Worm (Caenorhabditis elegans) whole organism, young adult: ENCODE data around the gene grl-20.

Experiments
- B0035.1 ChIP-seq: sonication (generic microtip); optimal IDR thresholded peaks from 2 replicates; lab custom pipeline; 2016; ENCODE audit warnings: missing genetic modification characterization, mild to moderate bottlenecking, missing compliant biosample characterization, missing genotype, missing genetic modification reagents
- B0261.1 ChIP-seq: sonication (generic microtip); optimal IDR thresholded peaks from 2 replicates; lab custom pipeline; 2016; ENCODE audit warnings: mild to moderate bottlenecking, missing genetic modification characterization, moderate library complexity, missing compliant biosample characterization
- C06A6.2 ChIP-seq: fragments of 200-800 bp; sonication (Bioruptor generic); conservative IDR thresholded peaks from 2 replicates; pipeline ENCODE4 v1.3.6; 2022; ENCODE audit warnings: missing genetic modification characterization, missing compliant biosample characterization
- F10E7.11 ChIP-seq: sonication (generic microtip); optimal IDR thresholded peaks from 2 replicates; lab custom pipeline; 2017; ENCODE audit warnings: mild to moderate bottlenecking, missing genetic modification characterization, moderate library complexity, missing compliant biosample characterization
- F37B4.10 ChIP-seq: fragments of 200-800 bp; sonication (Bioruptor generic); IDR thresholded peaks from 2 replicates; pipeline ENCODE4 v1.3.6; 2022; ENCODE audit warnings: missing genetic modification characterization, missing compliant biosample characterization
- F57C9.4 ChIP-seq: sonication (generic microtip); optimal IDR thresholded peaks from 2 replicates; lab custom pipeline; 2017; ENCODE audit warnings: mild to moderate bottlenecking, missing genetic modification characterization, missing compliant biosample characterization
- Y53G8AR.9 ChIP-seq: fragments of 200-800 bp; sonication (Bioruptor generic); conservative IDR thresholded peaks from 2 replicates; pipeline ENCODE4 v1.3.6; 2022; ENCODE audit warnings: missing genetic modification reagents, missing genetic modification characterization, missing compliant biosample characterization
- Y56A3A.18 ChIP-seq: fragments of 200-800 bp; sonication (Bioruptor generic); IDR thresholded peaks from 2 replicates; pipeline ENCODE4 v1.3.6; 2022; ENCODE audit warnings: missing genetic modification reagents, missing genetic modification characterization, missing compliant biosample characterization
- Y79H2A.3 ChIP-seq: fragments of 200-800 bp; sonication (Bioruptor generic); conservative IDR thresholded peaks from 2 replicates; pipeline ENCODE4 v1.3.6; 2022; ENCODE audit warnings: missing genetic modification reagents, missing genetic modification characterization, missing compliant biosample characterization
- atf-7 ChIP-seq: sonication (generic microtip); optimal IDR thresholded peaks from 2 replicates; lab custom pipeline; 2017; ENCODE audit warnings: mild to moderate bottlenecking, missing genetic modification characterization, missing compliant biosample characterization
- attf-3 ChIP-seq: fragments of 200-800 bp; sonication (Bioruptor generic); conservative IDR thresholded peaks from 2 replicates; pipeline ENCODE4 v1.3.6; 2022; ENCODE audit warnings: missing genetic modification reagents, missing genetic modification characterization, missing compliant biosample characterization
- ceh-100 ChIP-seq: fragments of 200-800 bp; sonication (Bioruptor generic); IDR thresholded peaks from 2 replicates; pipeline ENCODE4 v1.3.6; 2022; ENCODE audit warnings: missing genetic modification reagents, missing genetic modification characterization, missing compliant biosample characterization
- ceh-40 ChIP-seq: fragments of 200-800 bp; sonication (Bioruptor generic); IDR thresholded peaks from 2 replicates; pipeline ENCODE4 v1.3.6; 2022; ENCODE audit warnings: missing genetic modification characterization, missing compliant biosample characterization
- chd-7 ChIP-seq: sonication (generic microtip); optimal IDR thresholded peaks from 2 replicates; lab custom pipeline; 2016; ENCODE audit warnings: mild to moderate bottlenecking, missing genetic modification characterization, moderate library complexity, missing compliant biosample characterization
- dox-1 ChIP-seq: fragments of 200-800 bp; sonication (Bioruptor generic); IDR thresholded peaks from 2 replicates; pipeline ENCODE4 v1.3.6; 2022; ENCODE audit warnings: missing genetic modification reagents, missing genetic modification characterization, missing compliant biosample characterization
- egrh-3 ChIP-seq: fragments of 200-800 bp; sonication (Bioruptor generic); IDR thresholded peaks from 2 replicates; pipeline ENCODE4 v1.3.6; 2022; ENCODE audit warnings: missing genetic modification reagents, missing genetic modification characterization, missing compliant biosample characterization
- him-1 ChIP-seq: sonication (generic microtip); optimal IDR thresholded peaks from 2 replicates; lab custom pipeline; 2016; ENCODE audit warnings: missing genotype, missing genetic modification reagents, missing genetic modification characterization, missing compliant biosample characterization
- hlh-12 ChIP-seq: sonication (generic microtip); optimal IDR thresholded peaks from 2 replicates; lab custom pipeline; 2016; ENCODE audit warnings: missing genetic modification characterization, missing compliant biosample characterization
- hrde-1 ChIP-seq: sonication (generic microtip); optimal IDR thresholded peaks from 2 replicates; lab custom pipeline; 2016; ENCODE audit warnings: missing genetic modification characterization, mild to moderate bottlenecking, missing compliant biosample characterization, moderate library complexity, missing genotype, missing genetic modification reagents, borderline replicate concordance
- lag-1 ChIP-seq: fragments of 200-800 bp; sonication (Bioruptor generic); IDR thresholded peaks from 2 replicates; pipeline ENCODE4 v1.3.6; 2022; ENCODE audit warnings: missing genetic modification reagents, missing genetic modification characterization, missing compliant biosample characterization
- let-526 ChIP-seq: fragments of 200-800 bp; sonication (Bioruptor generic); IDR thresholded peaks from 2 replicates; pipeline ENCODE4 v1.3.6; 2022; ENCODE audit warnings: missing genetic modification reagents, missing genetic modification characterization, missing compliant biosample characterization
- lin-26 ChIP-seq: fragments of 200-800 bp; sonication (Bioruptor generic); IDR thresholded peaks from 2 replicates; pipeline ENCODE4 v1.3.6; 2022; ENCODE audit warnings: missing genetic modification reagents, missing genetic modification characterization, missing compliant biosample characterization
- lin-35 ChIP-seq, 3 experiments: fragments of 150-350 bp in 2 of 3; sonication (generic microtip) in 1 of 3; optimal IDR thresholded peaks; 2 replicates each; lab custom pipeline; 2014 to 2018; ENCODE audit warnings: missing biosample characterization in 3 of 3, missing genetic modification characterization in 3 of 3, missing genetic modification reagents in 3 of 3
- lsl-1 ChIP-seq: fragments of 200-800 bp; sonication (Bioruptor generic); optimal IDR thresholded peaks from 2 replicates; lab custom pipeline; 2018; ENCODE audit warnings: mild to moderate bottlenecking, missing genetic modification characterization, moderate library complexity, missing compliant biosample characterization
- nfya-1 ChIP-seq: sonication (generic microtip); optimal IDR thresholded peaks from 2 replicates; lab custom pipeline; 2017; ENCODE audit warnings: antibody characterized with exemption, missing compliant biosample characterization, missing genetic modification characterization, borderline replicate concordance; ENCODE audit not compliant: insufficient read depth
- rcor-1 ChIP-seq: fragments of 200-800 bp; sonication (Bioruptor generic); IDR thresholded peaks from 2 replicates; pipeline ENCODE4 v1.3.6; 2022; ENCODE audit warnings: missing genetic modification reagents, missing genetic modification characterization, missing compliant biosample characterization
- rpc-1 ChIP-seq, 2 experiments: fragments of 150-350 bp in 1 of 2; sonication (generic microtip) in 1 of 2; optimal IDR thresholded peaks; 2 replicates each; lab custom pipeline; 2014 to 2018; ENCODE audit warnings: missing biosample characterization in 1 of 2, missing genetic modification characterization in 1 of 2, missing genetic modification reagents in 1 of 2, missing genotype in 1 of 2
- snpc-3.4 ChIP-seq: sonication (generic microtip); optimal IDR thresholded peaks from 2 replicates; lab custom pipeline; 2017; ENCODE audit warnings: missing genetic modification characterization, mild to moderate bottlenecking, missing compliant biosample characterization, antibody characterized with exemption, moderate library complexity, missing genotype, missing genetic modification reagents
- somi-1 ChIP-seq: fragments of 200-800 bp; sonication (Bioruptor generic); optimal IDR thresholded peaks from 2 replicates; lab custom pipeline; 2018; ENCODE audit warnings: mild to moderate bottlenecking, missing genetic modification characterization, missing compliant biosample characterization
- unc-62 ChIP-seq: fragments of 150-350 bp; optimal IDR thresholded peaks from 2 replicates; lab custom pipeline; 2014; ENCODE audit warnings: missing biosample characterization, missing genetic modification reagents, missing genetic modification characterization
- xnd-1 ChIP-seq: sonication (generic microtip); optimal IDR thresholded peaks from 2 replicates; lab custom pipeline; 2016; ENCODE audit warnings: missing genotype, missing genetic modification reagents, missing genetic modification characterization, missing compliant biosample characterization
- zfh-2 ChIP-seq: fragments of 200-800 bp; sonication (Bioruptor generic); conservative IDR thresholded peaks from 2 replicates; pipeline ENCODE4 v1.3.6; 2022; ENCODE audit warnings: missing genetic modification reagents, missing genetic modification characterization, missing compliant biosample characterization
- ztf-6 ChIP-seq: fragments of 200-800 bp; sonication (Bioruptor generic); IDR thresholded peaks from 2 replicates; pipeline ENCODE4 v1.3.6; 2022; ENCODE audit warnings: missing genetic modification reagents, missing genetic modification characterization, missing compliant biosample characterization

grl-20 gene

DNA sequence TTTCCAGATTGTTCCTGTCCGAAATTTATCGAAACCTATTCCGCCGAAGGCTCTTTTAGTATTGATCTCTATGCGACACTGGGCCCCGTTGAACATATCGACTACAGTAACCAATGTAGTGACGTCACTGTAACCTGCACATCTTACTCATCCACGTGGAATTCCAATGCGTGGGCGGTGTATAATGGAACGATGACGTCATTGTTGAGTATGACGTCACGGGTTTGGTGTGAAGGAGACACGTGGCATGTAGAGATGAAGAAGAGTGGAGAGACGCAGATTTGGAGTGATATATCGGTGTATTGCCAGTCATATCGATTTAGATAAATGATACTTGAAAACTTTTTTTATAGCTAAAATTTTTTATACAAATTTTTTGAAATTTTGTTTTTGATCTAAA, 41.7 kb upstream of the grl-20 start:
- TF ChIP-seq Y79H2A.3 (GFP tag; lab: Robert Waterston, UW) (no peak), lag-1 (GFP tag; lab: Robert Waterston, UW) (no peak), hrde-1 (tag; lab: Kevin White, UChicago) (no peak), unc-62 (GFP tag; lab: Kevin White, UChicago) (no peak), chd-7 (no peak), lsl-1 (GFP tag; lab: Kevin White, UChicago) (no peak), somi-1 (GFP tag; lab: Kevin White, UChicago) (no peak), F37B4.10 (GFP tag; lab: Robert Waterston, UW) (no peak), Y56A3A.18 (no peak)

DNA sequence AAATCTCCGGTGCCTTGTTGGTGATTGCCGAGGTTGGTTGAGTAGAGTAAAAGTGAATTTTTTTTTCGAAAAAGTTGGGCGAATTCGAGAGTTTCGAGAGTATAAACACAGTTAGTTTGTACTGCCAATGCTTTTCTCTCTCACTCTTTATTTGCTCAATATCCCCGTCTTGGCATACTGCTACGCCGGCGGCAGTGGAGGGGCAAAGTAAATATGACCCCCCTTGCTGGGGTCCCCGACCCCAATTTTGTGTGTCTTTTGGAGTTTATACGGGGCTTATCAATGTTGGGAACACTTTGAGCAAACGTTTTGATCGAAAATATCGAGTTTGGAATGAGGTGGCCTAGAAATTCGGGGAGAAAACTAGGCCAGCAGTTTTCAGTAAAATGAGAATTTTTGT, 39.9 kb upstream of the grl-20 start, which contains the start of gene C54E4.4:
Gene C54E4.4 (minus strand): TSS at position 101 of the 400 bp plus-strand sequence.
- TF ChIP-seq Y79H2A.3 (GFP tag; lab: Robert Waterston, UW) (no peak), F10E7.11 (tag; lab: Kevin White, UChicago) (no peak), F57C9.4 (tag; lab: Kevin White, UChicago) (no peak), dox-1 (GFP tag; lab: Robert Waterston, UW) (no peak), lin-35 (GFP tag; optimal IDR thresholded peaks at IDR 0.05; lab: Kevin White, UChicago) (no peak), lag-1 (GFP tag; lab: Robert Waterston, UW) (no peak), B0035.1 (tag; lab: Kevin White, UChicago) (no peak), rcor-1 (GFP tag; lab: Robert Waterston, UW) (no peak), Y53G8AR.9 (GFP tag; lab: Robert Waterston, UW) (no peak), ceh-100 (GFP tag; lab: Robert Waterston, UW) (no peak), F37B4.10 (GFP tag; lab: Robert Waterston, UW) (no peak), ceh-40 (GFP tag; lab: Robert Waterston, UW) (no peak), zfh-2 (GFP tag; lab: Robert Waterston, UW) (no peak)
- TF ChIP-seq, all 124 proteins: peak for 0

- TF ChIP-seq Y53G8AR.9 (GFP tag; lab: Robert Waterston, UW) (no peak), let-526 (no peak), zfh-2 (GFP tag; lab: Robert Waterston, UW) (no peak), atf-7 (no peak), him-1 (tag; lab: Kevin White, UChicago) (no peak), lin-35 (GFP tag; optimal IDR thresholded peaks at IDR 0.05; lab: Kevin White, UChicago) (no peak), snpc-3.4 (no peak), ceh-40 (GFP tag; lab: Robert Waterston, UW) (no peak), C06A6.2 (GFP tag; lab: Robert Waterston, UW) (no peak), lag-1 (GFP tag; lab: Robert Waterston, UW) (no peak), nfya-1 (tag; lab: Kevin White, UChicago) (no peak), attf-3 (GFP tag; lab: Robert Waterston, UW) (no peak), rpc-1 (optimal IDR thresholded peaks at IDR 0.05; lab: Kevin White, UChicago) (no peak), rpc-1 (tag; optimal IDR thresholded peaks at IDR 0.05; lab: Kevin White, UChicago) (no peak), hlh-12 (tag; lab: Kevin White, UChicago) (no peak), B0261.1 (tag; lab: Kevin White, UChicago) (no peak), lin-26 (GFP tag; lab: Robert Waterston, UW) (no peak), ztf-6 (GFP tag; lab: Robert Waterston, UW) (no peak), B0035.1 (tag; lab: Kevin White, UChicago) (no peak), egrh-3 (no peak), xnd-1 (no peak)
Measured at ce11 chrIV:2162256-2162655, 33.6 kb upstream of the grl-20 start.
